Fruit fly (Drosophila melanogaster): ENCODE data around the gene CG31769.
A peak's percentile ranks its signal among the peaks of the same experiment; 100 is the strongest.

Gene CG31769

DNA sequence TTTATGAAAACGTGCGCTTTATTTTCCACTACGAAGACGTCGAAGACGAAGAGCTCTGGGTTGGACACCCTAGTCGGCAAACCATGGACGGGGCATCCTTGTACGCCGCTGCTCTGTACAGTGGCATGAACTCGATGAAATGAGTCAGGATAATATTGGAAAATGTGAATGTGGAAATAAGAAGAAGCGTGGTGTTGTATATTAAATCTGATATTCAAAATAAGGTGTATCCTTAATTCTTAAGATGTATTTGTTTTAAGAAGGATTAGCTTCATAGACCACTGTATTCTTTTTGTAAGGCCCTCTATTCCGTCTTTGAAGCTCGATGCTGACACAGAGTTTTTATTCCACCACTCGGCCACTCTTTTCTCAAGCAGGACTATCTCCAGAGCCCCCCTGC is 30.7 kb upstream of the CG31769 start (continued):
- TF ChIP-seq eg (GFP tag; IDR thresholded peaks at IDR 0.05) (no peak), CG6854 (GFP tag; optimal IDR thresholded peaks at IDR 0.05) (no peak), achi (GFP tag; optimal IDR thresholded peaks at IDR 0.05) (peak; percentile 34), dsx (GFP tag; optimal IDR thresholded peaks at IDR 0.05; ENCODE audit: poor library complexity, severe bottlenecking) (peak; percentile 34), CG8632 (GFP tag; optimal IDR thresholded peaks at IDR 0.05) (peak; percentile 3), Hr39 (GFP tag; optimal IDR thresholded peaks at IDR 0.05) (no peak), spab (GFP tag; optimal IDR thresholded peaks at IDR 0.05) (peak; percentile 9), CG8119 (GFP tag; IDR thresholded peaks at IDR 0.05) (peak; percentile 44; the same call in 1 of the 3 replicates), svp (GFP tag) (peak; percentile 53), CG15336 (GFP tag; IDR thresholded peaks at IDR 0.05) (peak; percentile 46), CG9139 (GFP tag; optimal IDR thresholded peaks at IDR 0.05) (no peak), CG6792 (GFP tag; optimal IDR thresholded peaks at IDR 0.05) (peak; percentile 30), CG31627 (GFP tag; optimal IDR thresholded peaks at IDR 0.05) (no peak), lz (GFP tag; optimal IDR thresholded peaks at IDR 0.05) (peak; percentile 7), OdsH (GFP tag; optimal IDR thresholded peaks at IDR 0.05) (peak; percentile 24), Eip78C (GFP tag) (peak; percentile 77), Eip93F (GFP tag; optimal IDR thresholded peaks at IDR 0.05) (no peak), Sox102F (GFP tag; optimal IDR thresholded peaks at IDR 0.05) (no peak), CG8319 (GFP tag; optimal IDR thresholded peaks at IDR 0.05) (no peak), CG11902 (GFP tag; optimal IDR thresholded peaks at IDR 0.05) (no peak), CG4318 (GFP tag; optimal IDR thresholded peaks at IDR 0.05) (no peak), fkh (GFP tag; optimal IDR thresholded peaks at IDR 0.05) (no peak), dac (GFP tag; optimal IDR thresholded peaks at IDR 0.05) (no peak), CG6808 (GFP tag; optimal IDR thresholded peaks at IDR 0.05) (no peak), vri (GFP tag; optimal IDR thresholded peaks at IDR 0.05) (no peak), CG1621 (tag; optimal IDR thresholded peaks at IDR 0.05) (peak; percentile 1), Hr38 (GFP tag; optimal IDR thresholded peaks at IDR 0.05) (no peak), Met (GFP tag; optimal IDR thresholded peaks at IDR 0.05) (no peak), CG32006 (GFP tag; optimal IDR thresholded peaks at IDR 0.05) (peak; percentile 42), Hr4 (GFP tag; optimal IDR thresholded peaks at IDR 0.05) (peak; percentile 19), CG34406 (GFP tag; optimal IDR thresholded peaks at IDR 0.05) (peak; percentile 27)

DNA sequence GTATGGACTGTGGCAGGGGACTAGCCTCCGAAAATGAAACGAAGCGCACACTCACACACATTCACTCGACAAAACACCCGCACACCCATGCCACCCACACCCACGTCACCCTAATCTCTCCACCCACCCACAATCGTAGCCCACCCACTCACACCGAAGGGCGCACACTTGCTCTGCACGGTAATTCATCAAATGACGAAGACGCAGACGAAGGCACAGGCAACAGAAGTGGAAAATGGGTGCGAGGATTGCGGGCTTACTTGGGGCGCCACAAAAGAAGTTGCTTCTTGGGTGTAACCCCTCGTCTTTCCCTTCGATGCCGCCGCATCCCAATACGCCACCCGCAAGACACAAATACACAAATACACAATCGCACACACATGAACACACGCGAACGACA is 25.7 kb upstream of the CG31769 start:
- TF ChIP-seq CG3032 (tag; optimal IDR thresholded peaks at IDR 0.05) (no peak), CG34406 (GFP tag; optimal IDR thresholded peaks at IDR 0.05) (no peak), CG3919 (GFP tag; optimal IDR thresholded peaks at IDR 0.05) (no peak), CG8632 (GFP tag; optimal IDR thresholded peaks at IDR 0.05) (no peak), CG6276 (GFP tag; optimal IDR thresholded peaks at IDR 0.05) (no peak), fd59A (GFP tag; optimal IDR thresholded peaks at IDR 0.05) (no peak), Sox15 (GFP tag; optimal IDR thresholded peaks at IDR 0.05) (no peak), CG9139 (GFP tag; optimal IDR thresholded peaks at IDR 0.05) (no peak), ss (GFP tag; optimal IDR thresholded peaks at IDR 0.05) (no peak), vri (GFP tag; optimal IDR thresholded peaks at IDR 0.05) (no peak), svp (GFP tag) (no peak), Blimp-1 (GFP tag; optimal IDR thresholded peaks at IDR 0.05) (no peak), eg (GFP tag; IDR thresholded peaks at IDR 0.05) (no peak)
